Worm (Caenorhabditis elegans) whole organism, L4 larva: Measurements from ENCODE around the gene gei-3.
A peak's percentile ranks its signal among the peaks of the same experiment; 100 is the strongest.

Experiments
- F26F4.8 ChIP-seq: fragments of 200-800 bp; sonication (Bioruptor generic); conservative IDR thresholded peaks from 2 replicates; pipeline ENCODE4 v1.3.6; 2022; ENCODE audit warnings: missing genetic modification characterization, missing compliant biosample characterization
- F44E2.7 ChIP-seq: fragments of 200-800 bp; sonication (Bioruptor generic); IDR thresholded peaks from 2 replicates; pipeline ENCODE4 v2.1.2; 2022; ENCODE audit warnings: missing genetic modification characterization, missing compliant biosample characterization
- F49E8.2 ChIP-seq: sonication (generic microtip); optimal IDR thresholded peaks from 2 replicates; lab custom pipeline; 2016; ENCODE audit warnings: missing compliant biosample characterization, mild to moderate bottlenecking, missing genetic modification characterization, borderline replicate concordance
- T20F7.1 ChIP-seq: fragments of 200-800 bp; sonication (Bioruptor generic); optimal IDR thresholded peaks from 2 replicates; lab custom pipeline; 2018; ENCODE audit warnings: mild to moderate bottlenecking, missing genetic modification characterization, missing compliant biosample characterization
- T26A8.4 ChIP-seq: fragments of 200-800 bp; sonication (Bioruptor generic); IDR thresholded peaks from 2 replicates; pipeline ENCODE4 v1.3.6; 2022; ENCODE audit warnings: missing genetic modification characterization, missing compliant biosample characterization
- ZK546.5 ChIP-seq, 2 experiments: sonication (generic microtip); optimal IDR thresholded peaks; 2 replicates each; lab custom pipeline; 2017; ENCODE audit warnings: missing biosample characterization in 2 of 2, missing genetic modification characterization in 2 of 2
- aha-1 ChIP-seq: fragments of 150-350 bp; peaks from one replicate; lab custom pipeline; 2014; ENCODE audit warnings: missing biosample characterization, missing genetic modification characterization
- aly-2 ChIP-seq: sonication (generic microtip); optimal IDR thresholded peaks from 2 replicates; lab custom pipeline; 2018; ENCODE audit warnings: missing biosample characterization, missing genetic modification characterization
- arid-1 ChIP-seq: fragments of 200-800 bp; sonication (Bioruptor generic); conservative IDR thresholded peaks from 2 replicates; pipeline ENCODE4 v1.3.6; 2022; ENCODE audit warnings: missing genetic modification reagents, missing genetic modification characterization, missing compliant biosample characterization
- ceh-20 ChIP-seq: fragments of 200-800 bp; sonication (Bioruptor generic); IDR thresholded peaks from 2 replicates; pipeline ENCODE4 v1.3.6; 2022; ENCODE audit warnings: missing genetic modification reagents, missing genetic modification characterization, missing compliant biosample characterization
- ceh-44 ChIP-seq: fragments of 200-800 bp; sonication (Bioruptor generic); IDR thresholded peaks from 2 replicates; pipeline ENCODE4 v1.3.6; 2022; ENCODE audit warnings: missing genetic modification reagents, missing genetic modification characterization, missing compliant biosample characterization
- ceh-62 ChIP-seq: sonication (generic microtip); optimal IDR thresholded peaks from 2 replicates; lab custom pipeline; 2017; ENCODE audit warnings: missing biosample characterization, missing genetic modification characterization
- ceh-82 ChIP-seq: sonication (generic microtip); optimal IDR thresholded peaks from 2 replicates; lab custom pipeline; 2017; ENCODE audit warnings: missing biosample characterization, missing genetic modification characterization
- cey-2 ChIP-seq: sonication (generic microtip); optimal IDR thresholded peaks from 3 replicates; lab custom pipeline; 2017; ENCODE audit warnings: missing genetic modification characterization, mild to moderate bottlenecking, missing compliant biosample characterization, antibody characterized with exemption, borderline replicate concordance; ENCODE audit not compliant: insufficient read depth
- daf-16 ChIP-seq, 3 experiments: sonication (generic microtip); optimal IDR thresholded peaks; 2 replicates each; lab custom pipeline; 2016 to 2017; ENCODE audit warnings: missing genetic modification characterization in 3 of 3, missing genetic modification reagents in 3 of 3, mild to moderate bottlenecking in 2 of 3, missing compliant biosample characterization in 2 of 3, missing biosample characterization in 1 of 3, moderate library complexity in 1 of 3
- daf-8 ChIP-seq: fragments of 200-800 bp; sonication (Bioruptor generic); IDR thresholded peaks from 2 replicates; pipeline ENCODE4 v1.3.6; 2022; ENCODE audit warnings: missing genetic modification characterization, missing compliant biosample characterization
- dmd-6 ChIP-seq: fragments of 200-800 bp; sonication (Bioruptor generic); IDR thresholded peaks from 2 replicates; pipeline ENCODE4 v1.3.6; 2022; ENCODE audit warnings: missing genetic modification reagents, missing genetic modification characterization, missing compliant biosample characterization
- dmd-9 ChIP-seq: fragments of 200-800 bp; sonication (Bioruptor generic); IDR thresholded peaks from 2 replicates; pipeline ENCODE4 v1.3.6; 2022; ENCODE audit warnings: missing genetic modification reagents, missing genetic modification characterization, missing compliant biosample characterization
- duxl-1 ChIP-seq: sonication (generic microtip); optimal IDR thresholded peaks from 2 replicates; lab custom pipeline; 2016; ENCODE audit warnings: mild to moderate bottlenecking, missing genetic modification characterization, moderate library complexity, missing compliant biosample characterization; ENCODE audit not compliant: poor library complexity
- dve-1 ChIP-seq: sonication (generic microtip); optimal IDR thresholded peaks from 2 replicates; lab custom pipeline; 2017; ENCODE audit warnings: antibody characterized with exemption, mild to moderate bottlenecking, missing genetic modification characterization, missing compliant biosample characterization; ENCODE audit not compliant: insufficient read depth
- egl-43 ChIP-seq: fragments of 200-800 bp; sonication (Bioruptor generic); IDR thresholded peaks from 2 replicates; pipeline ENCODE4 v1.3.6; 2022; ENCODE audit warnings: missing genetic modification reagents, missing genetic modification characterization, missing compliant biosample characterization
- hlh-11 ChIP-seq: fragments of 200-800 bp; sonication (Bioruptor generic); optimal IDR thresholded peaks from 2 replicates; lab custom pipeline; 2018; ENCODE audit warnings: mild to moderate bottlenecking, missing genetic modification characterization, missing compliant biosample characterization
- hlh-30 ChIP-seq: sonication (generic microtip); optimal IDR thresholded peaks from 2 replicates; lab custom pipeline; 2017; ENCODE audit warnings: antibody characterized with exemption, mild to moderate bottlenecking, missing genetic modification characterization, missing compliant biosample characterization; ENCODE audit not compliant: insufficient read depth
- hmg-1.1 ChIP-seq: fragments of 200-800 bp; sonication (Bioruptor generic); IDR thresholded peaks from 2 replicates; pipeline ENCODE4 v1.3.6; 2022; ENCODE audit warnings: missing genetic modification reagents, missing genetic modification characterization, missing compliant biosample characterization
- lim-7 ChIP-seq: fragments of 200-800 bp; sonication (Bioruptor generic); IDR thresholded peaks from 2 replicates; pipeline ENCODE4 v1.3.6; 2022; ENCODE audit warnings: missing genetic modification characterization, missing compliant biosample characterization
- lin-13 ChIP-seq: fragments of 150-350 bp; optimal IDR thresholded peaks from 2 replicates; lab custom pipeline; 2014; ENCODE audit warnings: missing biosample characterization, missing genetic modification reagents, missing genetic modification characterization
- lin-29 ChIP-seq: fragments of 200-800 bp; sonication (Bioruptor generic); IDR thresholded peaks from 2 replicates; pipeline ENCODE4 v1.3.6; 2022; ENCODE audit warnings: missing genetic modification reagents, missing genetic modification characterization, missing compliant biosample characterization
- lin-38 ChIP-seq: fragments of 200-800 bp; sonication (Bioruptor generic); IDR thresholded peaks from 2 replicates; pipeline ENCODE4 v1.3.6; 2022; ENCODE audit warnings: missing genetic modification reagents, missing genetic modification characterization, missing compliant biosample characterization
- lir-3 ChIP-seq: sonication (generic microtip); optimal IDR thresholded peaks from 2 replicates; lab custom pipeline; 2016; ENCODE audit warnings: mild to moderate bottlenecking, missing genetic modification characterization, missing compliant biosample characterization
- mdl-1 ChIP-seq, 2 experiments: fragments of 150-350 bp in 1 of 2; sonication (generic microtip) in 1 of 2; optimal IDR thresholded peaks; 2 replicates each; lab custom pipeline; 2014 to 2017; ENCODE audit warnings: missing biosample characterization in 2 of 2, missing genetic modification characterization in 2 of 2
- mep-1 ChIP-seq: fragments of 150-350 bp; sonication (generic microtip); optimal IDR thresholded peaks from 3 replicates; lab custom pipeline; 2014; ENCODE audit warnings: missing biosample characterization, missing genetic modification characterization
- mxl-3 ChIP-seq: fragments of 200-800 bp; sonication (Bioruptor generic); optimal IDR thresholded peaks from 2 replicates; lab custom pipeline; 2018; ENCODE audit warnings: mild to moderate bottlenecking, missing genetic modification characterization, missing compliant biosample characterization
- nhr-237 ChIP-seq: sonication (generic microtip); optimal IDR thresholded peaks from 2 replicates; lab custom pipeline; 2017; ENCODE audit warnings: missing biosample characterization, missing genetic modification characterization
- nhr-28 ChIP-seq: fragments of 150-350 bp; optimal IDR thresholded peaks from 2 replicates; lab custom pipeline; 2014; ENCODE audit warnings: missing biosample characterization, missing genetic modification characterization
- nhr-48 ChIP-seq: sonication (generic microtip); optimal IDR thresholded peaks from 2 replicates; lab custom pipeline; 2016; ENCODE audit warnings: mild to moderate bottlenecking, missing genetic modification characterization, missing compliant biosample characterization
- nhr-76 ChIP-seq: fragments of 150-350 bp; optimal IDR thresholded peaks from 2 replicates; lab custom pipeline; 2014; ENCODE audit warnings: missing biosample characterization, missing genetic modification characterization
- sdz-12 ChIP-seq: fragments of 200-800 bp; sonication (Bioruptor generic); optimal IDR thresholded peaks from 2 replicates; lab custom pipeline; 2018; ENCODE audit warnings: mild to moderate bottlenecking, missing genetic modification characterization, missing compliant biosample characterization
- snpc-1.2 ChIP-seq: fragments of 200-800 bp; sonication (Bioruptor generic); IDR thresholded peaks from 2 replicates; pipeline ENCODE4 v1.3.6; 2022; ENCODE audit warnings: missing genetic modification reagents, missing genetic modification characterization, missing compliant biosample characterization
- tra-1 ChIP-seq: fragments of 200-800 bp; sonication (Bioruptor generic); IDR thresholded peaks from 2 replicates; pipeline ENCODE4 v1.3.6; 2022; ENCODE audit warnings: missing genetic modification reagents, missing genetic modification characterization, missing compliant biosample characterization
- zfp-2 ChIP-seq: sonication (generic microtip); optimal IDR thresholded peaks from 2 replicates; lab custom pipeline; 2016; ENCODE audit warnings: mild to moderate bottlenecking, missing genetic modification characterization, missing compliant biosample characterization
- zfp-3 ChIP-seq: fragments of 200-800 bp; sonication (Bioruptor generic); conservative IDR thresholded peaks from 2 replicates; pipeline ENCODE4 v1.3.6; 2022; ENCODE audit warnings: missing genetic modification reagents, missing genetic modification characterization, missing compliant biosample characterization
- zip-2 ChIP-seq: fragments of 150-350 bp; optimal IDR thresholded peaks from 2 replicates; lab custom pipeline; 2014; ENCODE audit warnings: missing biosample characterization, missing genetic modification characterization

gei-3 gene

ce11 chrX:12769697-12770096 is 43.7 kb downstream of the gei-3 start, which contains the start of gene ilc-17.1:
Gene ilc-17.1, minus strand, starts transcription at chrX:12769797.
- no peak for TF ChIP-seq nhr-76 (tag; lab: Kevin White, UChicago)
- TF ChIP-seq lin-38 (GFP tag; lab: Robert Waterston, UW): no peak
- TF ChIP-seq nhr-237 (tag; lab: Kevin White, UChicago): no peak
- no peak for TF ChIP-seq T26A8.4 (GFP tag; lab: Robert Waterston, UW)
- no peak for TF ChIP-seq daf-16 (GFP tag; optimal IDR thresholded peaks at IDR 0.05; lab: Kevin White, UChicago)
- no peak for TF ChIP-seq daf-16 (tag; optimal IDR thresholded peaks at IDR 0.05; lab: Kevin White, UChicago)
- no peak for TF ChIP-seq F49E8.2 (tag; lab: Kevin White, UChicago)
- TF ChIP-seq lin-13: no peak
- no peak for TF ChIP-seq aly-2 (tag; lab: Kevin White, UChicago)
- no peak for TF ChIP-seq ceh-44 (GFP tag; lab: Robert Waterston, UW)
- no peak for TF ChIP-seq daf-8 (GFP tag; lab: Robert Waterston, UW)
- TF ChIP-seq cey-2: no peak
- no peak for TF ChIP-seq hmg-1.1 (GFP tag; lab: Robert Waterston, UW)
- no peak for TF ChIP-seq zfp-2 (tag; lab: Kevin White, UChicago)
- no peak for TF ChIP-seq nhr-48
- TF ChIP-seq ceh-62 (tag; lab: Kevin White, UChicago): no peak
- TF ChIP-seq lim-7 (GFP tag; lab: Robert Waterston, UW): no peak
- no peak for TF ChIP-seq aha-1 (tag; lab: Kevin White, UChicago)
- TF ChIP-seq mep-1 (tag; lab: Kevin White, UChicago): no peak

- peak; percentile 93 for TF ChIP-seq aha-1 (tag; lab: Kevin White, UChicago)
- no peak for TF ChIP-seq egl-43 (GFP tag; lab: Robert Waterston, UW)
- TF ChIP-seq zfp-3 (GFP tag; lab: Robert Waterston, UW): no peak
- no peak for TF ChIP-seq ceh-82
- no peak for TF ChIP-seq ZK546.5 (tag; optimal IDR thresholded peaks at IDR 0.05; lab: Kevin White, UChicago)
- no peak for TF ChIP-seq snpc-1.2 (GFP tag; lab: Robert Waterston, UW)
- TF ChIP-seq zip-2 (tag; lab: Kevin White, UChicago): no peak
- TF ChIP-seq ceh-20 (GFP tag; lab: Robert Waterston, UW): no peak
Measured at ce11 chrX:12764009-12764408, 49.4 kb downstream of the gei-3 start.

DNA sequence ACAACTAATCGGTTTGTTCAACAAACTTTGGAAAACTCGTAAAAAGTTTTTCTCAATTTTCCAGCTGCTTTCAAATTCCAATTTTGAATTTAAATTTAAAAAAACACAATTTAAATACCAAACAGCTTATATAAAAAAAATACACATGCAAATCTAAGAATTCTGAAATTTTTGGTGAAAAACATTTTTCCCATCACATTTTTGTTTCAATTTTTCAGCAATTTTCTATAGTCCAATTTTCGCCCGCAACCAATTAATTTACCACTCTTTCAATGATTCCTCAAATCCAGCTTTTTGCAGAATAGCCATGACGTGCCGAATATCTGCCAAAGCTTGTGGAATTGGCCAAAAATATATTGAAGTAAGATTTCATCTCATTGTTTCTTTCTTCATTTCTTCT is 51.7 kb downstream of the gei-3 start, which contains the start of gene cept-1:
TSS of gene cept-1 (plus strand) at position 301 of the 400 bp plus-strand sequence.
- TF ChIP-seq sdz-12 (GFP tag; lab: Kevin White, UChicago) (no peak), F26F4.8 (GFP tag; lab: Robert Waterston, UW) (no peak), dmd-6 (GFP tag; lab: Robert Waterston, UW) (0 out of 2 replicates have a peak, but pooled peaks have one; percentile 4)

DNA sequence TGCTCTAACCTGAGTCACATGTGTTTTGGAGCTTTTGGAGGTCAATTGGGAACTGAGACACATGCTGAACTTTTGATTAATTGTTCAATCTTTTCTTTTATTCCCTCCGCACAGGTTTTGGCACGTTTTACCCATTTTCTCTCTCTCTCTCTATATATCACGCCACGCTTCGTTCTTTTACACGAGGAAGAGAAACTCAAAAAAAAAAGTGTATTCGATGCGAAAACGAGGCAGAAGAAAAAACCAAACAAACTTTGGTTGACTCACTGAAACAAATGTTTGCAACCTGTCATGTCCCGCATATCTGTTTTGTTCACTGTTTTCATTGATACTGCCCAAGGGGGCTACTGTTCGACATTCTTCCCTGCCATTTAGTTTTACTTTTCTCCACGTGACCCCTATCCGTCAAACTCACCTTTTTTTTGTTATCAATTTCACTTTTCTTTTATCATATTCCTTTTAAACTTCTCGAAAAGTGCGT is 52.1 kb downstream of the gei-3 start:
- TF ChIP-seq hlh-11 (tag; lab: Kevin White, UChicago) (peak; percentile 80), dmd-9 (GFP tag; lab: Robert Waterston, UW) (no peak), F44E2.7 (GFP tag; lab: Robert Waterston, UW) (no peak), dmd-6 (GFP tag; lab: Robert Waterston, UW) (peak; percentile 49), ceh-20 (GFP tag; lab: Robert Waterston, UW) (no peak), arid-1 (no peak), nhr-48 (peak; percentile 43), lin-29 (GFP tag; lab: Robert Waterston, UW) (0 out of 2 replicates have a peak, but pooled peaks have one; percentile 25), T20F7.1 (GFP tag; lab: Kevin White, UChicago) (peak; percentile 16), lir-3 (tag; lab: Kevin White, UChicago) (no peak), dve-1 (tag; lab: Kevin White, UChicago) (peak; percentile 4), daf-16 (GFP tag; optimal IDR thresholded peaks at IDR 0.05; lab: Kevin White, UChicago) (peak in 1 of 2 experiments; percentile 45), daf-16 (tag; optimal IDR thresholded peaks at IDR 0.05; lab: Kevin White, UChicago) (no peak), mxl-3 (GFP tag; lab: Kevin White, UChicago) (peak; percentile 85), duxl-1 (tag; lab: Kevin White, UChicago) (no peak), cey-2 (no peak), nhr-28 (tag; lab: Kevin White, UChicago) (peak; percentile 35), hlh-30 (tag; lab: Kevin White, UChicago) (peak; percentile 75), mdl-1 (tag; optimal IDR thresholded peaks at IDR 0.05; lab: Kevin White, UChicago) (peak in 1 of 2 experiments; percentile 87), ceh-44 (GFP tag; lab: Robert Waterston, UW) (no peak), tra-1 (0 out of 2 replicates have a peak, but pooled peaks have one; percentile 49)
